Worm (Caenorhabditis elegans): ENCODE results near the gene igcm-2.

DNA sequence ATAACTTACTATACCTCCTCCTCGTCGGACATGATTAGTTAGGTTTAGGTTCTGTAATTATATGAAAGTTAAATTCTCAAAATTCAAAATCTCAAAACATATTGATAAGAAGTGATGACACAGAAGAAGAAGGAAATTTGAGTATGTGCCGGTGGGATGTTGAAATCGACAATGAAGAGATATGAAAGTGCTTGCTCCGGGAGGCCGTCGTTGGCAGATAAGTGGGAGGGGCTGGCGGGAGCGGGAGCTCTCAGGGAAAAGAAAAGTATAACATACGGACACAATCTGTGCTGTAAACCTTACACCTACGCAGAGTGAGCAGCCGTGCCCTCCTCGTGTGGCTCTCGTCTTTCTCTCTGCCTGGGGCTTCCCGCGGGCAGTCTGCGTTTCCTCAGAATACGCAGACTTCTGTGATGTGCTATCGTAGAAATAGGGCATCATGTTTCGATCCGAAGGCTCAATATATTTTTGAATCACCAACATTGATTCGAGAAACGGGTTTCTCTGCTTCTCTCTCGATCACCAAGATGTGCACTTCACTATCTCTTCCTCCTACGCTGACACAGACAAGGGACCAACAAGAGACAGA, 18.9 kb upstream of the igcm-2 start, which contains the start of gene mup-2:
- no peak for TF ChIP-seq snpc-4 (tag; optimal IDR thresholded peaks at IDR 0.05)
- no peak for TF ChIP-seq pqm-1 (tag; optimal IDR thresholded peaks at IDR 0.05)
- TF ChIP-seq skn-1 (tag; optimal IDR thresholded peaks at IDR 0.05): no peak
- TF ChIP-seq gei-8 (GFP tag; optimal IDR thresholded peaks at IDR 0.05): no peak
- TF ChIP-seq ama-1 (optimal IDR thresholded peaks at IDR 0.05): no peak
- no peak for TF ChIP-seq ceh-28 (tag; optimal IDR thresholded peaks at IDR 0.05)
- TF ChIP-seq sdz-12 (GFP tag; optimal IDR thresholded peaks at IDR 0.05): no peak
- no peak for TF ChIP-seq unc-62 (GFP tag; optimal IDR thresholded peaks at IDR 0.05 in 1 of 2)
- no peak for TF ChIP-seq unc-62 (tag; optimal IDR thresholded peaks at IDR 0.05)
- no peak for TF ChIP-seq ceh-82 (tag; optimal IDR thresholded peaks at IDR 0.05)
- no peak for TF ChIP-seq daf-12 (tag; optimal IDR thresholded peaks at IDR 0.05)
- TF ChIP-seq lin-15B (tag; optimal IDR thresholded peaks at IDR 0.05): no peak
- TF ChIP-seq ZK546.5 (tag; optimal IDR thresholded peaks at IDR 0.05): no peak
